Worm (Caenorhabditis elegans): ENCODE measurements around the gene ptr-24.

The ptr-24 gene

ce11 chrX:13396550-13397023 lies 58.8 kb downstream of the ptr-24 start, which contains the start of gene F02C12.3 (continued):
- TF ChIP-seq jun-1 (tag; optimal IDR thresholded peaks at IDR 0.05) (no peak), dve-1 (tag; optimal IDR thresholded peaks at IDR 0.05; ENCODE audit: insufficient read depth) (peak; percentile 77), ZK546.5 (tag; optimal IDR thresholded peaks at IDR 0.05) (no peak), ceh-32 (tag; optimal IDR thresholded peaks at IDR 0.05; ENCODE audit: poor library complexity) (no peak), zip-11 (GFP tag; IDR thresholded peaks at IDR 0.05) (no peak), nhr-6 (tag; optimal IDR thresholded peaks at IDR 0.05) (peak; percentile 68), nhr-111 (GFP tag; optimal IDR thresholded peaks at IDR 0.05) (no peak), hlh-30 (tag; optimal IDR thresholded peaks at IDR 0.05; ENCODE audit: insufficient read depth) (peak; percentile 74), madf-5 (GFP tag; IDR thresholded peaks at IDR 0.05) (no peak), madf-9 (GFP tag; conservative IDR thresholded peaks at IDR 0.05) (no peak), daf-19 (GFP tag; conservative IDR thresholded peaks at IDR 0.05) (no peak), pqm-1 (tag; optimal IDR thresholded peaks at IDR 0.05) (no peak), zfp-2 (tag; optimal IDR thresholded peaks at IDR 0.05) (no peak), zip-2 (tag; optimal IDR thresholded peaks at IDR 0.05) (peak; percentile 63), mes-2 (tag; optimal IDR thresholded peaks at IDR 0.05; ENCODE audit: poor library complexity, severe bottlenecking) (peak; percentile 82), attf-4 (tag; optimal IDR thresholded peaks at IDR 0.05) (no peak), sdz-12 (GFP tag; optimal IDR thresholded peaks at IDR 0.05) (no peak), nhr-48 (tag; optimal IDR thresholded peaks at IDR 0.05) (peak; percentile 52), fos-1 (tag; optimal IDR thresholded peaks at IDR 0.05) (no peak), unc-62 (GFP tag; optimal IDR thresholded peaks at IDR 0.05 in 1 of 2) (no peak), unc-62 (tag; optimal IDR thresholded peaks at IDR 0.05) (no peak), egl-43 (GFP tag; IDR thresholded peaks at IDR 0.05) (no peak), ama-1 (optimal IDR thresholded peaks at IDR 0.05) (no peak), hif-1 (tag; optimal IDR thresholded peaks at IDR 0.05) (peak in 1 of 2 experiments; percentile 14), zfp-3 (GFP tag; conservative IDR thresholded peaks at IDR 0.05) (no peak), php-3 (GFP tag; IDR thresholded peaks at IDR 0.05) (no peak), lin-13 (GFP tag; optimal IDR thresholded peaks at IDR 0.05) (no peak), mdl-1 (tag; optimal IDR thresholded peaks at IDR 0.05) (peak in 1 of 2 experiments; percentile 16), dpl-1 (GFP tag; optimal IDR thresholded peaks at IDR 0.05) (peak; percentile 68), nhr-25 (tag; optimal IDR thresholded peaks at IDR 0.05; ENCODE audit: borderline replicate concordance, insufficient read depth) (peak; percentile 15), fkh-10 (GFP tag; optimal IDR thresholded peaks at IDR 0.05) (peak; percentile 2), D1046.2 (GFP tag; IDR thresholded peaks at IDR 0.05) (no peak), rbr-2 (tag; optimal IDR thresholded peaks at IDR 0.05) (peak; percentile 57), ces-1 (GFP tag; optimal IDR thresholded peaks at IDR 0.05) (no peak), nhr-28 (tag; optimal IDR thresholded peaks at IDR 0.05) (peak; percentile 55), ZK337.2 (GFP tag; IDR thresholded peaks at IDR 0.05) (no peak), ceh-28 (tag; optimal IDR thresholded peaks at IDR 0.05) (no peak), Y48G9A.11 (GFP tag; IDR thresholded peaks at IDR 0.05) (no peak), daf-16 (GFP tag; optimal IDR thresholded peaks at IDR 0.05) (peak in 1 of 2 experiments; percentile 70), daf-16 (tag; optimal IDR thresholded peaks at IDR 0.05) (peak; percentile 74), spr-1 (tag; optimal IDR thresholded peaks at IDR 0.05) (no peak), tra-1 (GFP tag; IDR thresholded peaks at IDR 0.05) (no peak), aha-1 (tag) (no peak), F44E2.7 (GFP tag; IDR thresholded peaks at IDR 0.05) (no peak), nhr-77 (tag; optimal IDR thresholded peaks at IDR 0.05) (no peak), ceh-82 (tag; optimal IDR thresholded peaks at IDR 0.05) (no peak), ctbp-1 (GFP tag; IDR thresholded peaks at IDR 0.05) (0 out of 2 replicates have a peak, but pooled peaks have one; percentile 35), daf-8 (GFP tag; IDR thresholded peaks at IDR 0.05) (no peak), T26A8.4 (GFP tag; IDR thresholded peaks at IDR 0.05) (no peak; the same call in 1 of the 2 replicates), snpc-4 (tag; optimal IDR thresholded peaks at IDR 0.05) (no peak), F10B5.3 (tag; optimal IDR thresholded peaks at IDR 0.05) (no peak), nhr-10 (tag; optimal IDR thresholded peaks at IDR 0.05) (no peak)
